Fruit fly (Drosophila melanogaster): Measurements from ENCODE around the gene myd.

The myd gene

dm6 chr3R:19211778-19212177 is 31.3 kb downstream of the myd start, which contains the start of gene cry (continued):
- TF ChIP-seq btn (GFP tag; optimal IDR thresholded peaks at IDR 0.05) (no peak), ac (GFP tag; optimal IDR thresholded peaks at IDR 0.05) (no peak), onecut (GFP tag; IDR thresholded peaks at IDR 0.05) (no peak), CG2129 (GFP tag; IDR thresholded peaks at IDR 0.05; ENCODE audit: partially characterized antibody) (no peak), Bteb2 (GFP tag; optimal IDR thresholded peaks at IDR 0.05) (no peak), Asciz (GFP tag; optimal IDR thresholded peaks at IDR 0.05) (peak; percentile 26), CG42726 (GFP tag; IDR thresholded peaks at IDR 0.05; ENCODE audit: partially characterized antibody) (no peak), eyg (GFP tag; optimal IDR thresholded peaks at IDR 0.05) (no peak), D (optimal IDR thresholded peaks at IDR 0.05) (no peak), D (GFP tag; optimal IDR thresholded peaks at IDR 0.05) (peak; percentile 70), CG33213 (GFP tag; optimal IDR thresholded peaks at IDR 0.05) (no peak), CG13894 (tag; optimal IDR thresholded peaks at IDR 0.05) (no peak), HLHmδ (GFP tag; optimal IDR thresholded peaks at IDR 0.05) (no peak), Mes4 (GFP tag; optimal IDR thresholded peaks at IDR 0.05) (no peak), CG13296 (GFP tag; optimal IDR thresholded peaks at IDR 0.05) (no peak), CG5180 (GFP tag; optimal IDR thresholded peaks at IDR 0.05) (no peak), CG7839 (tag; optimal IDR thresholded peaks at IDR 0.05) (peak; percentile 80), zf30C (GFP tag; optimal IDR thresholded peaks at IDR 0.05) (no peak), CG17328 (GFP tag; IDR thresholded peaks at IDR 0.05) (no peak), CG16813 (GFP tag; IDR thresholded peaks at IDR 0.05; ENCODE audit: partially characterized antibody) (no peak), sens (GFP tag) (peak; percentile 85), zen (tag; optimal IDR thresholded peaks at IDR 0.05) (no peak), TFAM (GFP tag; optimal IDR thresholded peaks at IDR 0.05) (no peak), CG17802 (tag; optimal IDR thresholded peaks at IDR 0.05) (peak; percentile 26), H15 (GFP tag; IDR thresholded peaks at IDR 0.05) (no peak), bigmax (GFP tag; optimal IDR thresholded peaks at IDR 0.05) (no peak), Hand (GFP tag; optimal IDR thresholded peaks at IDR 0.05) (no peak), Dek (tag; optimal IDR thresholded peaks at IDR 0.05) (no peak), Kr (GFP tag; optimal IDR thresholded peaks at IDR 0.05) (no peak), E2f2 (GFP tag; IDR thresholded peaks at IDR 0.05) (peak; percentile 11; the same call in 1 of the 2 replicates), scrt (GFP tag; optimal IDR thresholded peaks at IDR 0.05) (no peak), NFAT (GFP tag; IDR thresholded peaks at IDR 0.05) (no peak), Sox100B (GFP tag; optimal IDR thresholded peaks at IDR 0.05) (peak; percentile 68), Spps (tag; optimal IDR thresholded peaks at IDR 0.05) (peak; percentile 22), Atf-2 (GFP tag; optimal IDR thresholded peaks at IDR 0.05) (peak; percentile 8), CG7556 (GFP tag; optimal IDR thresholded peaks at IDR 0.05) (no peak), Camta (GFP tag; optimal IDR thresholded peaks at IDR 0.05) (no peak), CG14014 (GFP tag; IDR thresholded peaks at IDR 0.05) (no peak), CG18011 (GFP tag; optimal IDR thresholded peaks at IDR 0.05) (no peak), nmo (GFP tag; optimal IDR thresholded peaks at IDR 0.05) (peak; percentile 84), GATAe (GFP tag; conservative IDR thresholded peaks at IDR 0.05) (no peak), Deaf1 (tag; optimal IDR thresholded peaks at IDR 0.05) (no peak), lilli (GFP tag; optimal IDR thresholded peaks at IDR 0.05) (no peak), Vsx1 (GFP tag; optimal IDR thresholded peaks at IDR 0.05) (no peak), HmgZ (tag; optimal IDR thresholded peaks at IDR 0.05) (no peak), insv (GFP tag; optimal IDR thresholded peaks at IDR 0.05) (no peak), Xrp1 (GFP tag; IDR thresholded peaks at IDR 0.05) (peak; percentile 70; the same call in 1 of the 2 replicates), CG18599 (GFP tag; optimal IDR thresholded peaks at IDR 0.05) (peak; percentile 32), CG2678 (tag; optimal IDR thresholded peaks at IDR 0.05) (peak; percentile 73), sim (GFP tag; IDR thresholded peaks at IDR 0.05) (no peak), BEAF-32 (GFP tag; optimal IDR thresholded peaks at IDR 0.05) (no peak)
